Worm (Caenorhabditis elegans): ENCODE measurements around the gene npp-22.

The npp-22 gene

ce11 chrV:11764373-11764954 lies 31.2 kb upstream of the npp-22 start, which contains the start of the genes F55A11.1 and syx-5 (continued):
- TF ChIP-seq mes-2 (tag; optimal IDR thresholded peaks at IDR 0.05; ENCODE audit: poor library complexity, severe bottlenecking) (peak; percentile 57), Y75B8A.6 (GFP tag; IDR thresholded peaks at IDR 0.05) (no peak), lin-13 (GFP tag; optimal IDR thresholded peaks at IDR 0.05) (peak; percentile 71), daf-19 (GFP tag; conservative IDR thresholded peaks at IDR 0.05) (no peak), ceh-28 (tag; optimal IDR thresholded peaks at IDR 0.05) (no peak), zip-2 (tag; optimal IDR thresholded peaks at IDR 0.05) (peak; percentile 33), spr-3 (GFP tag; optimal IDR thresholded peaks at IDR 0.05) (peak; percentile 78), snpc-4 (tag; optimal IDR thresholded peaks at IDR 0.05) (no peak), set-16 (GFP tag; IDR thresholded peaks at IDR 0.05) (no peak), ama-1 (optimal IDR thresholded peaks at IDR 0.05) (no peak), mep-1 (tag; optimal IDR thresholded peaks at IDR 0.05) (peak; percentile 89), T26A8.4 (GFP tag; IDR thresholded peaks at IDR 0.05) (peak; percentile 85), daf-16 (GFP tag; optimal IDR thresholded peaks at IDR 0.05) (peak; percentile 50 to 89), daf-16 (tag; optimal IDR thresholded peaks at IDR 0.05) (peak; percentile 58), attf-4 (tag; optimal IDR thresholded peaks at IDR 0.05) (no peak), dpl-1 (GFP tag; optimal IDR thresholded peaks at IDR 0.05) (peak; percentile 71), F49E8.2 (tag; optimal IDR thresholded peaks at IDR 0.05; ENCODE audit: borderline replicate concordance) (peak; percentile 9), lin-39 (tag; optimal IDR thresholded peaks at IDR 0.05) (no peak), hlh-11 (tag; optimal IDR thresholded peaks at IDR 0.05) (peak; percentile 86)

ce11 chrV:11762863-11763262 lies 29.6 kb upstream of the npp-22 start, which contains the start of gene T04F3.4:
Gene T04F3.4 (minus strand): TSS chrV:11763049.
- TF ChIP-seq pqm-1 (tag; optimal IDR thresholded peaks at IDR 0.05): peak; percentile 28
- peak; percentile 23 for TF ChIP-seq dve-1 (tag; optimal IDR thresholded peaks at IDR 0.05; ENCODE audit: insufficient read depth)
- TF ChIP-seq mdl-1 (tag; optimal IDR thresholded peaks at IDR 0.05): no peak
- 0 out of 2 replicates have a peak, but pooled peaks have one; percentile 58 for TF ChIP-seq zfp-3 (GFP tag; conservative IDR thresholded peaks at IDR 0.05)
- TF ChIP-seq daf-16 (GFP tag; optimal IDR thresholded peaks at IDR 0.05): no peak
- peak; percentile 22 for TF ChIP-seq daf-16 (tag; optimal IDR thresholded peaks at IDR 0.05)
- peak in 1 of 2 experiments; percentile 55 for TF ChIP-seq lsy-2 (tag; optimal IDR thresholded peaks at IDR 0.05)
- no peak for TF ChIP-seq F44E2.7 (GFP tag; IDR thresholded peaks at IDR 0.05)
- TF ChIP-seq T20F7.1 (GFP tag; optimal IDR thresholded peaks at IDR 0.05): peak; percentile 13
- peak; percentile 31; the same call in 1 of the 2 replicates for TF ChIP-seq lin-38 (GFP tag; IDR thresholded peaks at IDR 0.05)

- no peak for TF ChIP-seq dmd-9 (GFP tag; IDR thresholded peaks at IDR 0.05)
These were observed 27.1 kb upstream of the npp-22 start, which contains the start of gene T04F3.5 for ce11 chrV:11760371-11760770. Gene T04F3.5 (plus strand): TSS chrV:11760671.

ce11 chrV:11758635-11759034 lies 25.4 kb upstream of the npp-22 start, which contains the start of gene T04F3.3:
Gene T04F3.3 (plus strand): TSS chrV:11758935.
- TF ChIP-seq unc-39 (tag; optimal IDR thresholded peaks at IDR 0.05): no peak

- TF ChIP-seq lim-7 (GFP tag; IDR thresholded peaks at IDR 0.05): no peak
- TF ChIP-seq ces-1 (GFP tag; optimal IDR thresholded peaks at IDR 0.05): peak; percentile 6
These were observed 24.1 kb upstream of the npp-22 start, which contains the start of gene smoc-1 for ce11 chrV:11757358-11757757. Gene smoc-1 (plus strand): TSS chrV:11757658.

- peak; percentile 55 for TF ChIP-seq nhr-28 (tag; optimal IDR thresholded peaks at IDR 0.05)
- peak; percentile 14 for TF ChIP-seq dve-1 (tag; optimal IDR thresholded peaks at IDR 0.05; ENCODE audit: insufficient read depth)
- TF ChIP-seq spr-3 (GFP tag; optimal IDR thresholded peaks at IDR 0.05): no peak
- peak; percentile 70 for TF ChIP-seq dmd-6 (GFP tag; IDR thresholded peaks at IDR 0.05)
- peak; percentile 51 for TF ChIP-seq hlh-11 (tag; optimal IDR thresholded peaks at IDR 0.05)
These were observed 22.6 kb upstream of the npp-22 start for ce11 chrV:11755848-11756247.

Data from whole organism, L4 larva.